Fruit fly (Drosophila melanogaster) whole organism: Measurements from ENCODE around the gene crp.

Source experiments
- CG8478 ChIP-seq: fragments of >200 bp; optimal IDR thresholded peaks from 2 replicates; lab custom pipeline; 2018; ENCODE audit warnings: inconsistent platforms
- pan ChIP-seq: fragments of >200 bp; optimal IDR thresholded peaks from 2 replicates; lab custom pipeline; 2017

DNA sequence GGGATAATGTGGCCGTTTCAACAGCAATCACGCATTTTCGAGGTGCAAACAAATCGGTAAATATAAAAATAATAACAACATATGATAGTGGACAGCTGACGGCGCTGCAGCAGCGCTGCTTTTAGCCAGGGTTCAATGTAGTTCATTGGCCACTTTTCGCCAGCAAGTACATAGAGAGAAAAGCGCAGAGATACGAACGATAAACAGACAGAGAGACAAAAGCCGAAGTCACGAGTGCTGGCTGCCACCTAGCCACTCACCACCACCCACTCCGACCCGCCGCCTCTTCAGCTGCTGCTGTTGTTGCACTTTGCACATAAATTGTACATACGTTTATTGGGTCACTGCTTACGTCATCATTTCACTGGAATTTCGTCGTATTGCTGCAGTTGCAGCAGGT, 4.7 kb downstream of the crp start:
- no peak for TF ChIP-seq pan (lab: Kevin White, UChicago)
- TF ChIP-seq CG8478 (lab: Kevin White, UChicago): no peak
